Worm (Caenorhabditis elegans): ENCODE measurements around the gene str-140.

ce11 chrV:8018919-8019318, 48.8 kb downstream of the str-140 start:
- no peak for TF ChIP-seq ceh-82 (tag; optimal IDR thresholded peaks at IDR 0.05)
- no peak for TF ChIP-seq pha-4 (tag; optimal IDR thresholded peaks at IDR 0.05)
- no peak for TF ChIP-seq ceh-28 (tag; optimal IDR thresholded peaks at IDR 0.05)

Measured in whole organism, L3 larva.